Fruit fly (Drosophila melanogaster) S2 (cell line): ENCODE data around the gene GstD3.

Source experiments
- CG8478 ChIP-seq: fragments of >200 bp; optimal IDR thresholded peaks from 2 replicates; lab custom pipeline; 2018
- CTCF ChIP-seq, 2 experiments: fragments of >200 bp; optimal IDR thresholded peaks; 2 replicates each; lab custom pipeline; 2018

Gene GstD3

dm6 chr3R:12372800-12373199 lies at the start of gene GstD3:
Gene GstD3, plus strand, starts transcription at chr3R:12373068.
- TF ChIP-seq CTCF (optimal IDR thresholded peaks at IDR 0.05; lab: Kevin White, UChicago) = no peak
- TF ChIP-seq CG8478 (lab: Kevin White, UChicago) = no peak

dm6 chr3R:12323221-12323620 lies 49.6 kb upstream of the GstD3 start, which contains the start of gene CG10013:
Gene CG10013, plus strand, starts transcription at chr3R:12323521.
- TF ChIP-seq CG8478 (lab: Kevin White, UChicago) (no peak), CTCF (optimal IDR thresholded peaks at IDR 0.05; lab: Kevin White, UChicago) (no peak)

dm6 chr3R:12326855-12327254 lies 46.0 kb upstream of the GstD3 start:
- TF ChIP-seq CTCF (optimal IDR thresholded peaks at IDR 0.05; lab: Kevin White, UChicago) (no peak), CG8478 (lab: Kevin White, UChicago) (no peak)

DNA sequence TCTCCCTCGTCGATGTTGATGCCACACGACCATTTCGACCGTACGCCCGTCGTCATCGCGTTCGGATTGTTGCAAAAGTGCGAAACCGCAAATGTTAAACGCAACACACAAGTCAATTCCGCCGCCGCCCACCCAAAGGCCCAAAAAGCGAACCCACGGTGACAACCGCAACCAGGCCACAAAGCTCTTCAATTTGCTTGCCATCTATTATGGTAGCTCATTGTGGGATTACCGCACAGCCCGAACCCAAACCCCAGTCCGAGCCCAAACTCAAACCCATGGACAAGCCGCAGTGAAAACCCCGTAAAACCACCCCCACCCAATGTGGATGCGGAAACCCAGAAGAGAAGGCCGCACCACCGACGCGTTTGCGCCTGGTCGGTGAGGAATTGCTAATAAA lies 43.0 kb upstream of the GstD3 start:
- TF ChIP-seq CTCF (optimal IDR thresholded peaks at IDR 0.05; lab: Kevin White, UChicago) = no peak
- TF ChIP-seq CG8478 (lab: Kevin White, UChicago) = no peak

dm6 chr3R:12341374-12341773 lies 31.5 kb upstream of the GstD3 start, which contains the start of gene Sgsf:
Gene Sgsf, plus strand, starts transcription at chr3R:12341674.
- TF ChIP-seq CG8478 (lab: Kevin White, UChicago) (no peak), CTCF (optimal IDR thresholded peaks at IDR 0.05; lab: Kevin White, UChicago) (no peak)

DNA sequence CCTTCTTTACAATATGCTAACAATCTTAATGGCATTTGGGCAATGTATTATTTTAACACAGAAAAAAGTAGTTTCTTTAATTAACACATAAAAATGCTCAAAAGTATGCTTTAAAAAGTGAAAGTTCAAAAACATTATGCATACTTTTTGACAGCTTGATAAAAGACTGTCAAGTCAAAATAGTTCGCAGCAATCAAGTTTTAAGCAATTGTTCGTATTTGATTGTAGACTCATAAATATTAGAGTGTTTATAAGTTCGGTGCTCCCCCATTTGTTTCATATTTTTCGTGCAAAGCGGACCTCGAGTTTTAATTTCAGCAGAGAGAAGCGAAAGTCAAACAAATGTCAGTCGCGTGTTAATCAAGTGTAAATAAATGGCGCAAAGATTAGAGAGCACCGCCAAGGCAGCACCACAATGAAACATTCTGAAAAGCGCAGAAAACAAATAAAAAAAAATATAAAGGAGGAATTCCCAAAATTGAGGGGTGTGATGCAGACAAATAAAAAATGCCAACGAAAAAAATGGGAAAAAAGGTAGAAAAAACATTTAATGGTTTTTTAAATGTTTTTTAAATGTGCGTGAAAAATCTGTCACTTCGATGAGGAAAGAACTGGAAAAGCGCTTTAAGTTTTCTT lies 27.8 kb upstream of the GstD3 start:
- TF ChIP-seq CG8478 (lab: Kevin White, UChicago) (no peak), CTCF (optimal IDR thresholded peaks at IDR 0.05; lab: Kevin White, UChicago) (no peak)

DNA sequence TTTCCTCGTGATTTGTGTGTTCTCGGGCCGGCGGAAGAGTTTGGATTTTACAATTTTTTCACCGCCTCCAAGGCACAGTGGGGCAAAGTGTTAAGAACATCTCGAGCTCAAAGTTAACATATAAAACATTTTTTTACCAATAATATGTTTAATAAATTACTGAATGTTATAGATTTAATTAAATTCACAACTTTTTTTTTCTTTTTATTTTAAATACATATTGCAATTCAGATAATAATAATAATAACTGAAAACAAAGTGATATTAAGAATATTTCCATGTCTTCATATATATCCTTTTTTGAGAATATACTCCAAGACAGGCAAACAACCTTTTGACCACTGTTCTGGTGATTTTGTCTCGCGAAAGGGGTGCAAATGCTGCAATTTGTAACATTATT lies 26.9 kb upstream of the GstD3 start:
- TF ChIP-seq CTCF (optimal IDR thresholded peaks at IDR 0.05; lab: Kevin White, UChicago) = no peak
- no peak for TF ChIP-seq CG8478 (lab: Kevin White, UChicago)

DNA sequence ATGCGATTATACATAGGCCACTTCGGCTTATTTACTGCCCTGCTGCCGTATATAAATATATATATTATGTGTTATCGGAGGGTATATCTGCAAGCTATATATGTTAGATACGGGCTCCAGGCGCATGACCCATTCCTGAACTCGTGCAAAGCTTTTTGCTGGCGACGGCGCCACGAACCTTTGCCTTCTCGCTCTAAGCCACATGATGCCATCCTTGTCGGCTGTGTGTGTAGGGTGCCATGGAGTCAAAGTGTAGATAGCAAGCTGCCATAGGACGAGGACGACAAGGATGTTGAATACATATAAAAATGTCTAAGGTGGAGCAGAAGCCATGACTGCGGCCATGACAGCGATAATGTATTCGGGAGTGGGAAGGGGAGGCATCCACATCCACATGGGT lies 25.2 kb upstream of the GstD3 start:
- TF ChIP-seq CG8478 (lab: Kevin White, UChicago) (no peak), CTCF (optimal IDR thresholded peaks at IDR 0.05; lab: Kevin White, UChicago) (no peak)

- TF ChIP-seq CTCF (optimal IDR thresholded peaks at IDR 0.05; lab: Kevin White, UChicago) (peak; percentile 57 to 85), CG8478 (lab: Kevin White, UChicago) (no peak)
These were observed 22.4 kb upstream of the GstD3 start, which contains the start of gene CG10038 for dm6 chr3R:12350497-12350896. Gene CG10038, minus strand, starts transcription at chr3R:12350644.

dm6 chr3R:12352003-12352402 lies 20.9 kb upstream of the GstD3 start, which contains the start of gene CG10041:
Gene CG10041, minus strand, starts transcription at chr3R:12352103.
- TF ChIP-seq CTCF (optimal IDR thresholded peaks at IDR 0.05; lab: Kevin White, UChicago) (no peak), CG8478 (lab: Kevin White, UChicago) (no peak)

DNA sequence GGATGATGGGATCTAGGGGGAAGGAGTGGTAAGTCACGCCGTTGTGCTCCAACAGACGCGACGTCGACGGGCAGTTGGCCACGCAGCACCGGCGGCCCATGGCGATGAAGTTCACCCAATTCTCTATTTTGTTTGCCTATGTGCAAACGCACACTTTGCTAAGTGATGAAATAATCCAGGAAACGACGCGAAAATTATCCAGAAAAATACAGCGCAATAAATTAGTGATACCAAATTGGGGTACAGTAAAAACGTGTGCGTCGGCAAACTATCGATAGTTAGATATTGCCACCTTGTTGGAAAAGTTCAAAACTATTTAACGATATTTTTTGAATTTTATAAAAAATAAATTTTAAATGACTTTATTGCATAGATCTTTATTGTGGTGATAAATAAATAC lies 16.8 kb upstream of the GstD3 start, which contains the start of gene MBD-R2:
TSS of gene MBD-R2 (minus strand) at position 222 of the 400 bp plus-strand sequence.
- peak in 1 of 2 experiments; percentile 29 for TF ChIP-seq CTCF (optimal IDR thresholded peaks at IDR 0.05; lab: Kevin White, UChicago)
- no peak for TF ChIP-seq CG8478 (lab: Kevin White, UChicago)

- TF ChIP-seq CG8478 (lab: Kevin White, UChicago) (no peak), CTCF (optimal IDR thresholded peaks at IDR 0.05; lab: Kevin White, UChicago) (no peak)
These were observed 13.0 kb upstream of the GstD3 start, which contains the start of gene CG4115 for dm6 chr3R:12359837-12360236. Gene CG4115, plus strand, starts transcription at chr3R:12360008.

dm6 chr3R:12361962-12362497 lies 10.8 kb upstream of the GstD3 start:
- TF ChIP-seq CG8478 (lab: Kevin White, UChicago) (no peak), CTCF (optimal IDR thresholded peaks at IDR 0.05; lab: Kevin White, UChicago) (no peak)

DNA sequence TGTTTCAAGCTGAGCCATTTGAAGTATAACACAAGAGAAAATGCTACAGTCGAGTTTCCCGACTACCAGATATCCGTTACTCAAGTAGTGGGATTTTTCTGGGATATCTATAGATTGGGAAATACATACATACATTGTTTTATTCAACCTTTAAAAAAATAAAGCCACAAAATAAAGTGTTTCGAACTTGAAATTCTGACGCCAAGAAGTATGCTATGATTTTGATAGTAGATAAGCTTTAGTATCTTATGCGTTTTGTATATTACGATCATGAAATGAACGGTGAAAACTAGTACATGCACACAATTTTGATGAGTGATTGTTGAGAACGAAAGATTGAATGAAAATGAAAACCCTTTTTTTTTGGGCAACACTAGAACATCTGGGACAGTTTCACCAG lies 9.3 kb upstream of the GstD3 start:
- no peak for TF ChIP-seq CTCF (optimal IDR thresholded peaks at IDR 0.05; lab: Kevin White, UChicago)
- no peak for TF ChIP-seq CG8478 (lab: Kevin White, UChicago)

DNA sequence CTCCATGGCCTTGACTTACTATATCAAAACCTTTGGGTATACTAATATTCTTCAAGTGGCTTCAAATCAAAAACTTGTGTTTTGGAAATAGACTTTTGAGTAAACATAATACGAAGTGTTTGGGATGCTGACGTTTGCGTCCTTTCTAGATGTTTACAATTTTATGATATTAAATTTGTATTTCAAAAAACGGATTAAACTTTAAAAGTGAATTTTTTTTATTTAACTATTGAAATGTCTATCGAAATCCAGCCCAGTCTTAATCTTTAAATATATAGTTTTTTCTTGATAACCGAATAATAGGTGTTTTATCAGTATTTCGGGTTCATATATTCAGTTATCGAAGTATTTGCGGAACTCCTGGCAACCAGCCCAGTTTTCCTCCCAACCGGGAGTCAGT lies 8.3 kb upstream of the GstD3 start, which contains the start of gene Tim17a1:
TSS of gene Tim17a1 (minus strand) at position 101 of the 400 bp plus-strand sequence.
- TF ChIP-seq CTCF (optimal IDR thresholded peaks at IDR 0.05; lab: Kevin White, UChicago) (no peak), CG8478 (lab: Kevin White, UChicago) (no peak)
